Fruit fly (Drosophila melanogaster): ENCODE measurements around the gene Nepl14.

Gene Nepl14

DNA sequence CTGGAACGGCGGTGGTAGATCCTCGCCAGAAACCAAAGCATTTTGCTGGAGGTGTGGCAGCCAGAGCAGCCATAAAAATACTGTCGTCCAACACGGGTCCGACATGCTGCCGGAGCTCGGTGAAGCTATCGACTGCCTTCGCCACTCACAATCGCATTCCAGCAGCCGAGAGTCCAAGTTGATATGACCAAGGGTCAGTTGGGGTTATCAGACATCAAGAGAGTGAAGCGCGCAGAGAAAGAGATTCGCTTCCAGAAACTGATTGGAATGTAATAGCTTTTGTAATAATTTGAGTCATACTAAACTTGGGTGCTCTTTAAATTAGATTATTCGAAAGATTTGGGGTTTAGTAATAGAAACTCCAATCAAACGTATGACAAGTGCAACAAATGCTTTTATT is at the start of gene Nepl14:
Nepl14 (minus strand) TSS at position 125 of the 400 bp plus-strand sequence.
- no peak for TF ChIP-seq CG1620 (GFP tag; optimal IDR thresholded peaks at IDR 0.05)
- TF ChIP-seq pad (GFP tag; optimal IDR thresholded peaks at IDR 0.05) = no peak
- no peak for TF ChIP-seq CG33017 (tag; optimal IDR thresholded peaks at IDR 0.05)
- no peak for TF ChIP-seq CG7045 (GFP tag; optimal IDR thresholded peaks at IDR 0.05)

DNA sequence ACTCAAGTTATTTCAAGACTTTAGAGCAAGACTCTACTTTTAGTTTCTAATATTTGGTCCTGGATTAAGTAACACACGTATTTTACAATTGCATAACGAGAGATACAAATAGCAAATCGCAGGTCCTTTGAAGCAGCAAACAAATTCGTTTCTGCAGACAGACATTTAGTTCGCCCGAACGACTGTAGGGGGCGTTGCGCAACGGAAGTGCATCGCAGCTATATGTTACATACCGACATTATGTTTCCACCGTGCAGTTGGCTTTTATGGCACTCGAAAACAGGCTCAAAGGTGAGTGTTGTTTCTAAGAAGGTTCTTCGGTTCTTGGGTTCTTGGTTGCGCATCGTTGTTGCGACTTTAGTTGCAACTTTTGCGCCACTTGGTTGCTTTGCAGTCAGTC is 46.8 kb upstream of the Nepl14 start:
- TF ChIP-seq CG14711 (tag; optimal IDR thresholded peaks at IDR 0.05) = no peak
- TF ChIP-seq Hr96 (GFP tag; optimal IDR thresholded peaks at IDR 0.05) = no peak
- TF ChIP-seq kay (GFP tag; ENCODE audit: borderline replicate concordance) = no peak

DNA sequence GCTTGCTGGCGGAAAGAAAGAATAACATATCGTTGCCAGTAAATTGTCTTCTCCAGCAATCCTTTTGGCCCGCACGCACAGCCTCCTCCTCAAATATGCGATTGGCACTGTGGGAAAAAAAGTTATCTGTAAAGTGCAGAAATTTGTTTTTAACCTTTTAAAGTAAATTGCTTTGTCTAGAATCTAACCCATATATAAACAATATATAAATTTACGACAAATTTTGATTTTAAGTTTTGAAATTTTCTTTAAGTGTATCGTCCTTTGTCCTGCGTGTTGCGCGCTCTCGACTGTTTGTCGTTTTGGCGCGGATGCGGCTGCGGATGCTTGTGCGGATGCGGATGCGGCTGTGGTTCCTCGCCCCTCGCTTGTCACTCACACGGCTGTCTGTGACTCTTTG is 43.6 kb upstream of the Nepl14 start:
- TF ChIP-seq CG12768 (GFP tag; optimal IDR thresholded peaks at IDR 0.05) (no peak), kay (GFP tag; ENCODE audit: borderline replicate concordance) (no peak), toe (GFP tag; optimal IDR thresholded peaks at IDR 0.05) (no peak), CG7045 (GFP tag; optimal IDR thresholded peaks at IDR 0.05) (no peak), Hr96 (GFP tag; optimal IDR thresholded peaks at IDR 0.05) (no peak), CG11617 (GFP tag; optimal IDR thresholded peaks at IDR 0.05) (no peak), CG5204 (GFP tag; optimal IDR thresholded peaks at IDR 0.05) (no peak), ovo (GFP tag; optimal IDR thresholded peaks at IDR 0.05) (no peak), bab1 (GFP tag; optimal IDR thresholded peaks at IDR 0.05) (no peak), CG1620 (GFP tag; optimal IDR thresholded peaks at IDR 0.05) (no peak)

DNA sequence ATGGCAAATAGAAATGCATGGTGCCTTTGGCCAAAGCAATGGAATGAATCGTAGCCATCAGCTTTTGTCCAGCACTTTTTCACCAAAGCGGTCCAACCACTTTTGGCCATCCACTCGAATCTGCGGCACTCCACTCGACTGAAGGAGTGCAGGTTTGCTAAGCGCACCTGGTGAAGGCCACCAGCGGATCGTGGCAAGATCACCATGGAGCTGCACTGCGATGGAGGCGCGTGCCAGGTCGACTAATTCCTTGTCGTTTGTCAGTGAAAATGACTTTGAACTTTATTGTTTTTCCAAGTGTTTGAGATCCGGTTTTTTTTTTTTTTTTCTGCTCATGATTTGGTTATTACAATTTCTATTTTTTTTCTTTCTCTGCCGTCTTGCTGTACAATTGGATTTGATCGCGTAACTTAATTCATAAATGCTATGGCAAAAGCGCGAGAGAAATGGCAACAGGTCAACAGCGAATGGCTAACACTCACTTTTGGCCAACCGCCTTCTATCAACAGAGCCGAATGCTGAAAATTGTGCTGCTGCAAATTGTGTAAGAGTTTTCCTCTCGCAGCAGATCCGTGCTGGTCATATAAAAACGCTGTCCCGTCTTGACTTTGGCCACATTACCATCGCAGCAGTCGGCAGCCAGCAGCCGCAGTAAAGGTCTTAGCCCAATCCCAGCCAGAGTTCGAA is 40.3 kb upstream of the Nepl14 start, which contains the start of gene CG7031:
CG7031 (plus strand) TSS at position 637 of the 687 bp plus-strand sequence.
- TF ChIP-seq Crg-1 (GFP tag; optimal IDR thresholded peaks at IDR 0.05) = no peak
- no peak for TF ChIP-seq bab1 (GFP tag; optimal IDR thresholded peaks at IDR 0.05)
- no peak for TF ChIP-seq cic (GFP tag; optimal IDR thresholded peaks at IDR 0.05)
- no peak for TF ChIP-seq CG33017 (tag; optimal IDR thresholded peaks at IDR 0.05)
- TF ChIP-seq kay (GFP tag; ENCODE audit: borderline replicate concordance) = no peak
- TF ChIP-seq Hr96 (GFP tag; optimal IDR thresholded peaks at IDR 0.05) = no peak
- TF ChIP-seq tj (GFP tag; optimal IDR thresholded peaks at IDR 0.05) = no peak
- no peak for TF ChIP-seq CG7045 (GFP tag; optimal IDR thresholded peaks at IDR 0.05)
- TF ChIP-seq CG1620 (GFP tag; optimal IDR thresholded peaks at IDR 0.05) = no peak
- TF ChIP-seq CG5204 (GFP tag; optimal IDR thresholded peaks at IDR 0.05) = no peak
- TF ChIP-seq CG14711 (tag; optimal IDR thresholded peaks at IDR 0.05) = no peak

DNA sequence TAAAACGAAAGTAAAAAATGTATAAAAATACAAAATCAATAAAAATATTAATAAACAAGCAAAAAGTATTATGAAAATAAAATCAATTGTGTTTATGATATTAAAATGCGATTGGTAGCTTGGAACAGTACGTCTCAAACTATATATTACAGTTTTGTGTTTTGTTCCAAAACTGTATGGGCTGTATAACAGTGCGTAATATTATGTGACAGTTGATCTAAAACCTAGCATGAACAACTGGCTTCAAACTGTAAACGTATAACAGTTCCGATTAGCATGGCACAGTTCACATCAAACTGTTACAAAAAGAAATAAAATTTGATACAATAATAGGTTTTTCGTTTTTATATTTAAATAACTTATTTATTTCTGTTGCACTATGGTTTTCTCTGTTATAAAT is 30.4 kb upstream of the Nepl14 start:
- TF ChIP-seq ovo (GFP tag; optimal IDR thresholded peaks at IDR 0.05) (no peak), CG33017 (tag; optimal IDR thresholded peaks at IDR 0.05) (no peak), CG7101 (tag; optimal IDR thresholded peaks at IDR 0.05) (no peak), Mnt (GFP tag; optimal IDR thresholded peaks at IDR 0.05) (no peak), Crg-1 (GFP tag; optimal IDR thresholded peaks at IDR 0.05) (no peak), kay (GFP tag; ENCODE audit: borderline replicate concordance) (no peak)

DNA sequence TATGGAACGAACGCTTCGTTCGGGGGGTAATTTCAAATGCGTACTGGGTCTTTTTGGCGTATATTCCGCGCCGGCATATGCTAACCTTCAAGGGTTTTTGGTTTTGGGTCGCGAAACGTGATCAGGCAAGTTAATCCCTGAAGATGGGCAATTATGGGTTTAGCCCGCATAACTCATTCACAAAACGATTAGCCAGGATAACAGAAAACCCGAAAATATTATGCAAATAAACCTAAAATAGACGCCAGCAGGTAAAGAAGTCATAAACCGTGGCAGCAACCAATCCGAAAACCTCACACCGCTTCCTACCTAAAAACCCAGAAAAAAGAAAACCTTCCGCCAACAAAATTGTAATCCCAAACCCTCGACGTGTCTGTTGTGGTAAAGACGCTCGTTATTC is 25.6 kb upstream of the Nepl14 start:
- TF ChIP-seq Hr96 (GFP tag; optimal IDR thresholded peaks at IDR 0.05) (no peak), bab1 (GFP tag; optimal IDR thresholded peaks at IDR 0.05) (no peak), pad (GFP tag; optimal IDR thresholded peaks at IDR 0.05) (no peak), kay (GFP tag; ENCODE audit: borderline replicate concordance) (no peak), CG33017 (tag; optimal IDR thresholded peaks at IDR 0.05) (no peak), CG1620 (GFP tag; optimal IDR thresholded peaks at IDR 0.05) (no peak), CG14711 (tag; optimal IDR thresholded peaks at IDR 0.05) (no peak), CG7101 (tag; optimal IDR thresholded peaks at IDR 0.05) (no peak), Clk (GFP tag; optimal IDR thresholded peaks at IDR 0.05) (no peak), CG11617 (GFP tag; optimal IDR thresholded peaks at IDR 0.05) (no peak)

DNA sequence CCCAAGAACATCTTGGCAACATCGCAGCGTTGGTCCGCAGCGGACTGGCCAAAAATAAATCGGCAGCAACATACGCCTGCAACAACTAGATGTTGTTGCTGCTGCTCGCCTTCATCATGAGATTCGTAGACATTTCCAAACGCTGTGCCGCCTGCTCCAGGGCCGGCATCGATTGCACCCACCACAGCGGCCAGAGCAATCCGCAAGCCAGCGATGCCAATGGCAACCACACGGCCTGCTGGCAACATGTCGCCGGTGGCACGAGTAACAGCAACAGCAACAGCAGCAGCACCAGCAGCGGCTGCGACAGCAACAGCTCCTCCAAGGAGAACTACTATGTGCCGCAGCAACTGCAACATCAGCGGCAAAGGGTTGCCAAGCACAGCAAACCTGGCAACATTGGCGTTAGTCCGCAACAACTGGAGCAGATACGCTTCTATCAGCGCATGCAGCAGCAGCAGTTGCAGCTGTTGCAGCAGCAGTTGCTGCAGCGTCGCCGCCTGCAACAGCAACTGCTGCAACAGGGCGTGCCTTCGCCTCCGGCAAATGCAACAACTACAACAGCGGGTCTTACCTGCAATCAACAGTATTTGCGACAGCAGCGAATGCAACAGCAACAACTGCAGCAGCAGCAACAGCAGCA is 21.3 kb upstream of the Nepl14 start:
- no peak for TF ChIP-seq CG7101 (tag; optimal IDR thresholded peaks at IDR 0.05)
- TF ChIP-seq cnc (optimal IDR thresholded peaks at IDR 0.05) = no peak
- TF ChIP-seq cic (GFP tag; optimal IDR thresholded peaks at IDR 0.05) = no peak
- no peak for TF ChIP-seq Hr96 (GFP tag; optimal IDR thresholded peaks at IDR 0.05)
- TF ChIP-seq Mnt (GFP tag; optimal IDR thresholded peaks at IDR 0.05) = no peak
- no peak for TF ChIP-seq pad (GFP tag; optimal IDR thresholded peaks at IDR 0.05)
- TF ChIP-seq ovo (GFP tag; optimal IDR thresholded peaks at IDR 0.05) = no peak
- no peak for TF ChIP-seq CG12768 (GFP tag; optimal IDR thresholded peaks at IDR 0.05)
- no peak for TF ChIP-seq Clk (GFP tag; optimal IDR thresholded peaks at IDR 0.05)
- no peak for TF ChIP-seq tj (GFP tag; optimal IDR thresholded peaks at IDR 0.05)
